Worm (Caenorhabditis elegans): ENCODE results near the gene gcy-23.
A peak's percentile ranks its signal among the peaks of the same experiment; 100 is the strongest.

gcy-23 gene

ce11 chrIV:3313311-3313710, 24.2 kb upstream of the gcy-23 start (continued):
- peak; percentile 69 to 76 for TF ChIP-seq efl-1 (optimal IDR thresholded peaks at IDR 0.05)
- peak; percentile 56 to 97 for TF ChIP-seq efl-1 (GFP tag; optimal IDR thresholded peaks at IDR 0.05 in 1 of 2)
- peak; percentile 98 for TF ChIP-seq grh-1 (GFP tag; IDR thresholded peaks at IDR 0.05)
- TF ChIP-seq nhr-85 (tag), result peak; percentile 91
- peak; percentile 61 for TF ChIP-seq swsn-7 (tag; optimal IDR thresholded peaks at IDR 0.05)
- peak; percentile 33 for TF ChIP-seq unc-86 (tag; optimal IDR thresholded peaks at IDR 0.05)
- peak; percentile 59 for TF ChIP-seq C04F5.9 (tag; optimal IDR thresholded peaks at IDR 0.05)
- TF ChIP-seq nhr-20 (tag; optimal IDR thresholded peaks at IDR 0.05), result peak; percentile 66
- peak; percentile 88 to 92 for TF ChIP-seq lsy-2 (tag; optimal IDR thresholded peaks at IDR 0.05)

DNA sequence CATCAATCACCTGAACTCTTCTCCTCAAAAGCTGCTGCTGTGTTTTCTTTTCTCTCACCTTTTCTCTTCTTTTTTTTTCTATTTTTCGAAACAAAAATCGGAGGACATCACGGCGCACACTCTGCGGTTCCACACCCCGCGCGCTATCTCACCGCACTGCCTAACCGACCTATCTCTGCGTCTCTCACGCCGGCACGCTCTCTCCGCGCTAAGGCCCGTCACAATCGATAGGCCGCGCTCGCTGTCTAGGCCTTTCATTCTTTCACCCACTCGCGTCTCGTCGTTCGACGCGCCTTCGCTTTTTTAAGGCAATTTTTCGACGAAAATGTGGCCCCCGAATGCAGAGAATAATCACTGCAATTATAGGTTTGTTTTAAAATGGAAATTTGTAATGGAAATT, 22.1 kb upstream of the gcy-23 start, which contains the start of gene zip-11:
Gene zip-11 (plus strand): TSS at position 34 of the 400 bp plus-strand sequence.
- TF ChIP-seq mep-1 (tag; optimal IDR thresholded peaks at IDR 0.05) (peak; percentile 61), lin-13 (GFP tag; optimal IDR thresholded peaks at IDR 0.05) (no peak), sptf-1 (tag; optimal IDR thresholded peaks at IDR 0.05) (no peak), zag-1 (tag; optimal IDR thresholded peaks at IDR 0.05) (no peak), jun-1 (tag; optimal IDR thresholded peaks at IDR 0.05) (peak; percentile 42), hpl-2 (GFP tag; optimal IDR thresholded peaks at IDR 0.05) (no peak), aha-1 (tag; optimal IDR thresholded peaks at IDR 0.05) (no peak), swsn-7 (tag; optimal IDR thresholded peaks at IDR 0.05) (peak; percentile 63), sox-4 (tag; optimal IDR thresholded peaks at IDR 0.05) (no peak), nhr-85 (tag) (peak; percentile 62), isw-1 (GFP tag; IDR thresholded peaks at IDR 0.05) (peak; percentile 34), alr-1 (tag; optimal IDR thresholded peaks at IDR 0.05; ENCODE audit: borderline replicate concordance) (no peak), hlh-17 (GFP tag; optimal IDR thresholded peaks at IDR 0.05; ENCODE audit: borderline replicate concordance) (no peak), egl-13 (tag; optimal IDR thresholded peaks at IDR 0.05) (no peak), unc-86 (tag; optimal IDR thresholded peaks at IDR 0.05) (peak; percentile 22), nhr-20 (tag; optimal IDR thresholded peaks at IDR 0.05) (peak; percentile 75), fkh-10 (GFP tag; optimal IDR thresholded peaks at IDR 0.05) (no peak), mdl-1 (tag; optimal IDR thresholded peaks at IDR 0.05) (peak in 1 of 2 experiments; percentile 17), ceh-82 (tag; optimal IDR thresholded peaks at IDR 0.05) (peak; percentile 36 to 65 (median 63)), nhr-76 (tag; optimal IDR thresholded peaks at IDR 0.05) (no peak), elt-3 (tag; optimal IDR thresholded peaks at IDR 0.05) (peak in 2 of 6 experiments; percentile 34 to 39), unc-62 (GFP tag; optimal IDR thresholded peaks at IDR 0.05) (no peak), tbx-2 (tag; optimal IDR thresholded peaks at IDR 0.05) (peak; percentile 72), unc-98 (GFP tag; IDR thresholded peaks at IDR 0.05) (peak; percentile 28; the same call in 1 of the 2 replicates), vab-15 (tag; optimal IDR thresholded peaks at IDR 0.05) (no peak), efl-3 (GFP tag; optimal IDR thresholded peaks at IDR 0.05) (no peak), xbp-1 (tag; optimal IDR thresholded peaks at IDR 0.05) (peak; percentile 50), aly-2 (tag; optimal IDR thresholded peaks at IDR 0.05) (no peak), lin-39 (tag; optimal IDR thresholded peaks at IDR 0.05) (no peak), pax-3 (tag; optimal IDR thresholded peaks at IDR 0.05) (no peak), unc-130 (tag; optimal IDR thresholded peaks at IDR 0.05) (no peak), zip-4 (GFP tag; optimal IDR thresholded peaks at IDR 0.05) (no peak), F16B12.6 (tag; optimal IDR thresholded peaks at IDR 0.05) (peak; percentile 40), grh-1 (GFP tag; IDR thresholded peaks at IDR 0.05) (peak; percentile 62), ceh-8 (GFP tag; optimal IDR thresholded peaks at IDR 0.05) (no peak), lsy-2 (tag; optimal IDR thresholded peaks at IDR 0.05) (peak; percentile 64 to 78), ces-1 (GFP tag; optimal IDR thresholded peaks at IDR 0.05) (no peak), ets-5 (GFP tag; IDR thresholded peaks at IDR 0.05) (no peak), dpl-1 (GFP tag; optimal IDR thresholded peaks at IDR 0.05) (peak; percentile 6 to 57 (median 49)), pag-3 (tag; optimal IDR thresholded peaks at IDR 0.05; ENCODE audit: borderline replicate concordance, insufficient read depth) (no peak), unc-30 (tag; optimal IDR thresholded peaks at IDR 0.05) (no peak), nhr-28 (tag; optimal IDR thresholded peaks at IDR 0.05) (no peak), nhr-90 (tag; optimal IDR thresholded peaks at IDR 0.05; ENCODE audit: poor library complexity) (peak; percentile 69), ceh-90 (tag; optimal IDR thresholded peaks at IDR 0.05) (no peak), nhr-12 (tag; optimal IDR thresholded peaks at IDR 0.05) (no peak), snpc-4 (tag; optimal IDR thresholded peaks at IDR 0.05) (peak; percentile 10), Y116A8C.19 (tag; optimal IDR thresholded peaks at IDR 0.05; ENCODE audit: borderline replicate concordance) (no peak), C34B4.2 (tag; optimal IDR thresholded peaks at IDR 0.05) (no peak)

Measured in whole organism, L1 larva.